Fruit fly (Drosophila melanogaster) whole organism, wandering third instar larva: ENCODE results near the gene Ada2a.
A peak's percentile ranks its signal among the peaks of the same experiment; 100 is the strongest.

Source experiments
- Abd-B ChIP-seq: fragments of >200 bp; optimal IDR thresholded peaks from 2 replicates; lab custom pipeline; 2017; ENCODE audit warnings: missing biosample characterization, missing genetic modification characterization
- CG9705 ChIP-seq: fragments of 200-800 bp; sonication (Bioruptor generic); optimal IDR thresholded peaks from 2 replicates; lab custom pipeline; 2018; ENCODE audit warnings: missing biosample characterization, mild to moderate bottlenecking, missing genetic modification characterization
- Rel ChIP-seq, 2 experiments: fragments of 200-800 bp; sonication (Bioruptor generic) in 1 of 2; optimal IDR thresholded peaks; 2 replicates in 1 of 2; 3 replicates in 1 of 2; lab custom pipeline; 2016 to 2019; ENCODE audit warnings: mild to moderate bottlenecking in 2 of 2, missing biosample characterization in 2 of 2, missing genetic modification characterization in 2 of 2, moderate library complexity in 1 of 2
- Vsx2 ChIP-seq: fragments of 200-300, 225-300 bp; sonication (Bioruptor generic); optimal IDR thresholded peaks from 2 replicates; lab custom pipeline; 2018; ENCODE audit warnings: missing biosample characterization, missing genetic modification characterization; ENCODE audit not compliant: partially characterized antibody
- psq ChIP-seq: fragments of 200-800 bp; sonication (Bioruptor generic); optimal IDR thresholded peaks from 3 replicates; lab custom pipeline; 2017; ENCODE audit warnings: missing biosample characterization, mild to moderate bottlenecking, missing genetic modification characterization, moderate library complexity
- usp ChIP-seq: fragments of >200 bp; optimal IDR thresholded peaks from 2 replicates; lab custom pipeline; 2017; ENCODE audit warnings: missing biosample characterization, missing genetic modification characterization

- TF ChIP-seq usp (no peak), Abd-B (GFP tag; lab: Kevin White, UChicago) (no peak), CG9705 (GFP tag; lab: Kevin White, UChicago) (no peak), Rel (GFP tag; optimal IDR thresholded peaks at IDR 0.05; lab: Kevin White, UChicago) (no peak), Rel (tag; optimal IDR thresholded peaks at IDR 0.05; lab: Kevin White, UChicago) (peak; percentile 77), psq (GFP tag; lab: Kevin White, UChicago) (no peak), Vsx2 (GFP tag; lab: Kevin White, UChicago) (no peak)
These were observed 37.1 kb upstream of the Ada2a start for dm6 chr3R:18292371-18292770.
